Worm (Caenorhabditis elegans) whole organism, L1 larva: ENCODE measurements around the gene sru-24.

ENCODE experiments used
- blmp-1 ChIP-seq: fragments of 150-350 bp; optimal IDR thresholded peaks from 2 replicates; lab custom pipeline; 2014; ENCODE audit warnings: missing biosample characterization, missing genetic modification characterization
- ces-1 ChIP-seq: fragments of 150-350 bp; optimal IDR thresholded peaks from 2 replicates; lab custom pipeline; 2014; ENCODE audit warnings: missing biosample characterization, missing genetic modification reagents, missing genetic modification characterization
- dpl-1 ChIP-seq, 3 experiments: fragments of 150-350 bp in 2 of 3; sonication (generic microtip) in 1 of 3; optimal IDR thresholded peaks; 2 replicates each; lab custom pipeline; 2014 to 2017; ENCODE audit warnings: missing biosample characterization in 3 of 3, missing genetic modification characterization in 3 of 3, missing genetic modification reagents in 3 of 3
- fos-1 ChIP-seq: fragments of 150-350 bp; optimal IDR thresholded peaks from 2 replicates; lab custom pipeline; 2014; ENCODE audit warnings: missing biosample characterization, missing genetic modification characterization
- lin-35 ChIP-seq, 2 experiments: fragments of 150-350 bp; optimal IDR thresholded peaks; 2 replicates each; lab custom pipeline; 2014; ENCODE audit warnings: missing biosample characterization in 2 of 2, missing genetic modification characterization in 2 of 2, missing genetic modification reagents in 2 of 2
- nhr-12 ChIP-seq: sonication (generic microtip); optimal IDR thresholded peaks from 2 replicates; lab custom pipeline; 2017; ENCODE audit warnings: missing biosample characterization, missing genetic modification characterization
- nhr-85 ChIP-seq: sonication (generic microtip); peaks from one replicate; lab custom pipeline; 2016; ENCODE audit warnings: missing genetic modification characterization, inconsistent platforms, missing compliant biosample characterization
- zip-4 ChIP-seq: fragments of 200-800 bp; sonication (Bioruptor generic); optimal IDR thresholded peaks from 2 replicates; lab custom pipeline; 2018; ENCODE audit warnings: mild to moderate bottlenecking, missing genetic modification characterization, moderate library complexity, missing compliant biosample characterization

DNA sequence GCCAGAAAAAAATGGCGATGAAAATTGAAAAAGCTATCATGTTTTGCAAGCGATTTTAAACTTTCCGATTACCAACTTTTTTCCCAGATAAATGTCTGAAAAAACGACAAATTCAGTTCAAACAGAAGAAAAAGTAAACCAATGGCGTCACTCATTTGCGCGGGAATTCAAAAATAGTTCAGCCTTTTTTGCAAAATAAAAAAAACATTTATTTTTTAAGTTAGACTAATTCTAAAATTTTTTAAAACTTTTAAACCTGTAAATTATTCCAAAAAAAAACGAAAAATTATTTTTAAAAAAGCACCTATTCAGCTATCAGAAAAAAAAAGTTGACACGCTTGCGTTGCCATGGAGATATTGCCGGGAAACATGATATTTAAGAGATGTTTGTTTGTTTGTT, 41.6 kb upstream of the sru-24 start, which contains the start of gene cyp-33C11:
- TF ChIP-seq lin-35 (GFP tag; optimal IDR thresholded peaks at IDR 0.05; lab: Kevin White, UChicago) (no peak), nhr-12 (tag; lab: Kevin White, UChicago) (no peak), ces-1 (GFP tag; lab: Kevin White, UChicago) (no peak), nhr-85 (tag; lab: Kevin White, UChicago) (no peak), blmp-1 (tag; lab: Kevin White, UChicago) (no peak), dpl-1 (GFP tag; optimal IDR thresholded peaks at IDR 0.05; lab: Kevin White, UChicago) (no peak), fos-1 (tag; lab: Kevin White, UChicago) (no peak), zip-4 (GFP tag; lab: Kevin White, UChicago) (no peak)
